Fruit fly (Drosophila melanogaster) whole organism, embryonic: Measurements from ENCODE around the gene sosie.
A peak's percentile ranks its signal among the peaks of the same experiment; 100 is the strongest.

Experiments
- Adf1 ChIP-seq: fragments of 200-800 bp; sonication (Bioruptor generic); IDR thresholded peaks from 2 replicates; pipeline ENCODE4 v1.3.6; 2022; ENCODE audit warnings: missing biosample characterization, missing genetic modification characterization
- B-H1 ChIP-seq: fragments of 200-800 bp; sonication (Bioruptor generic); IDR thresholded peaks from 3 replicates; pipeline ENCODE4 v1.3.6; 2022; ENCODE audit warnings: missing biosample characterization, missing genetic modification characterization
- CG10209 ChIP-seq: fragments of 200-800 bp; sonication (Bioruptor generic); optimal IDR thresholded peaks from 3 replicates; lab custom pipeline; 2017; ENCODE audit warnings: missing biosample characterization, mild to moderate bottlenecking, missing genetic modification characterization, missing genetic modification reagents
- CG10959 ChIP-seq: fragments of 200-800 bp; sonication (Bioruptor generic); IDR thresholded peaks from 2 replicates; pipeline ENCODE4 v1.3.6; 2022; ENCODE audit warnings: missing biosample characterization, missing genetic modification characterization
- CG11504 ChIP-seq: fragments of 200-800 bp; sonication (Bioruptor generic); optimal IDR thresholded peaks from 3 replicates; lab custom pipeline; 2019; ENCODE audit warnings: missing biosample characterization, mild to moderate bottlenecking, missing genetic modification characterization, moderate library complexity
- CG13894 ChIP-seq: fragments of 200-800 bp; sonication (Bioruptor generic); optimal IDR thresholded peaks from 3 replicates; lab custom pipeline; 2018; ENCODE audit warnings: missing biosample characterization, mild to moderate bottlenecking, missing genetic modification characterization, moderate library complexity
- CG14860 ChIP-seq: fragments of 200-800 bp; sonication (Bioruptor generic); IDR thresholded peaks from 3 replicates; pipeline ENCODE4 v1.3.6; 2022; ENCODE audit warnings: missing biosample characterization, missing genetic modification characterization; ENCODE audit not compliant: partially characterized antibody
- CG15011 ChIP-seq: fragments of 200-800 bp; sonication (Bioruptor generic); optimal IDR thresholded peaks from 3 replicates; lab custom pipeline; 2018; ENCODE audit warnings: missing biosample characterization, mild to moderate bottlenecking, missing genetic modification characterization
- CG15601 ChIP-seq: fragments of 200-800 bp; sonication (Bioruptor generic); optimal IDR thresholded peaks from 3 replicates; lab custom pipeline; 2019; ENCODE audit warnings: missing biosample characterization, mild to moderate bottlenecking, missing genetic modification characterization, moderate library complexity
- CG1647 ChIP-seq: fragments of 200-800 bp; sonication (Bioruptor generic); optimal IDR thresholded peaks from 3 replicates; lab custom pipeline; 2016; ENCODE audit warnings: missing biosample characterization, missing genetic modification characterization
- CG17385 ChIP-seq: fragments of 200-800 bp; sonication (Bioruptor generic); optimal IDR thresholded peaks from 3 replicates; lab custom pipeline; 2018; ENCODE audit warnings: missing biosample characterization, mild to moderate bottlenecking, missing genetic modification characterization
- CG2116 ChIP-seq: fragments of 200-800 bp; sonication (Bioruptor generic); optimal IDR thresholded peaks from 3 replicates; lab custom pipeline; 2018; ENCODE audit warnings: missing biosample characterization, mild to moderate bottlenecking, missing genetic modification characterization
- CG32772 ChIP-seq: fragments of 200-800 bp; sonication (Bioruptor generic); IDR thresholded peaks from 2 replicates; pipeline ENCODE4 v1.3.6; 2022; ENCODE audit warnings: missing biosample characterization, missing genetic modification characterization
- CG3847 ChIP-seq: fragments of 200-800 bp; sonication (Bioruptor generic); IDR thresholded peaks from 2 replicates; pipeline ENCODE4 v1.3.6; 2022; ENCODE audit warnings: missing biosample characterization, missing genetic modification characterization
- CG4404 ChIP-seq: fragments of 200-800 bp; sonication (Bioruptor generic); IDR thresholded peaks from 2 replicates; pipeline ENCODE4 v1.3.6; 2022; ENCODE audit warnings: missing biosample characterization, missing genetic modification characterization
- CG5245 ChIP-seq: fragments of 200-800 bp; sonication (Bioruptor generic); optimal IDR thresholded peaks from 3 replicates; lab custom pipeline; 2016; ENCODE audit warnings: missing biosample characterization, missing genetic modification characterization
- CG6654 ChIP-seq: fragments of 200-800 bp; sonication (Bioruptor generic); optimal IDR thresholded peaks from 2 replicates; lab custom pipeline; 2017; ENCODE audit warnings: missing biosample characterization, mild to moderate bottlenecking, missing genetic modification characterization
- CG6813 ChIP-seq: fragments of 200-800 bp; sonication (Bioruptor generic); optimal IDR thresholded peaks from 2 replicates; lab custom pipeline; 2017; ENCODE audit warnings: missing biosample characterization, missing genetic modification characterization, mild to moderate bottlenecking, moderate library complexity, missing genetic modification reagents
- CG7786 ChIP-seq: fragments of 200-800 bp; sonication (Bioruptor generic); optimal IDR thresholded peaks from 2 replicates; lab custom pipeline; 2016; ENCODE audit warnings: missing biosample characterization, missing genetic modification characterization
- CG8290 ChIP-seq, 3 experiments: fragments of 200-800 bp; sonication (Bioruptor generic); optimal IDR thresholded peaks; 2 replicates each; lab custom pipeline; 2016 to 2019; ENCODE audit warnings: missing biosample characterization in 3 of 3, missing genetic modification characterization in 3 of 3, mild to moderate bottlenecking in 2 of 3, moderate library complexity in 1 of 3
- CG8359 ChIP-seq: fragments of 200-800 bp; sonication (Bioruptor generic); optimal IDR thresholded peaks from 2 replicates; lab custom pipeline; 2017; ENCODE audit warnings: missing biosample characterization, mild to moderate bottlenecking, missing genetic modification characterization, borderline replicate concordance
- CG8765 ChIP-seq: fragments of 200-800 bp; sonication (Bioruptor generic); IDR thresholded peaks from 2 replicates; pipeline ENCODE4 v1.3.6; 2022; ENCODE audit warnings: missing biosample characterization, missing genetic modification characterization
- CG9437 ChIP-seq: fragments of 200-800 bp; sonication (Bioruptor generic); optimal IDR thresholded peaks from 2 replicates; lab custom pipeline; 2018; ENCODE audit warnings: missing biosample characterization, mild to moderate bottlenecking, missing genetic modification characterization
- CTCF ChIP-seq: fragments of 200-800 bp; sonication (Bioruptor generic); optimal IDR thresholded peaks from 2 replicates; lab custom pipeline; 2017; ENCODE audit warnings: missing biosample characterization, mild to moderate bottlenecking, missing genetic modification characterization, moderate library complexity
- Camta ChIP-seq: fragments of 200-800 bp; sonication (Bioruptor generic); optimal IDR thresholded peaks from 2 replicates; lab custom pipeline; 2016; ENCODE audit warnings: missing biosample characterization, missing genetic modification characterization
- Dll ChIP-seq: fragments of 200-800 bp; sonication (Bioruptor generic); IDR thresholded peaks from 4 replicates; pipeline ENCODE4 v1.3.6; 2022; ENCODE audit warnings: missing biosample characterization, missing genetic modification characterization; ENCODE audit not compliant: partially characterized antibody
- H2.0 ChIP-seq: fragments of 200-800 bp; sonication (Bioruptor generic); IDR thresholded peaks from 2 replicates; pipeline ENCODE4 v1.3.6; 2022; ENCODE audit warnings: missing biosample characterization, missing genetic modification characterization
- HmgD ChIP-seq: fragments of 200-800 bp; sonication (Bioruptor generic); optimal IDR thresholded peaks from 3 replicates; lab custom pipeline; 2016; ENCODE audit warnings: missing biosample characterization, missing genetic modification characterization
- Hmx ChIP-seq: fragments of 200-800 bp; sonication (Bioruptor generic); optimal IDR thresholded peaks from 2 replicates; lab custom pipeline; 2016; ENCODE audit warnings: missing biosample characterization, missing genetic modification characterization
- Kr ChIP-seq: fragments of 200-800 bp; sonication (Bioruptor generic); optimal IDR thresholded peaks from 2 replicates; lab custom pipeline; 2017; ENCODE audit warnings: missing biosample characterization, mild to moderate bottlenecking, missing genetic modification characterization
- MTF-1 ChIP-seq: fragments of 200-800 bp; sonication (Bioruptor generic); optimal IDR thresholded peaks from 2 replicates; lab custom pipeline; 2018; ENCODE audit warnings: missing biosample characterization, mild to moderate bottlenecking, missing genetic modification characterization, borderline replicate concordance
- Max ChIP-seq: fragments of 200-800 bp; sonication (Bioruptor generic); optimal IDR thresholded peaks from 2 replicates; lab custom pipeline; 2016; ENCODE audit warnings: missing biosample characterization, mild to moderate bottlenecking, missing genetic modification characterization
- Rx ChIP-seq: fragments of 200-800 bp; sonication (Bioruptor generic); IDR thresholded peaks from 2 replicates; pipeline ENCODE4 v1.3.6; 2022; ENCODE audit warnings: missing biosample characterization, missing genetic modification characterization
- ase ChIP-seq: fragments of 200-800 bp; sonication (Bioruptor generic); IDR thresholded peaks from 3 replicates; pipeline ENCODE4 v1.3.6; 2022; ENCODE audit warnings: missing biosample characterization, missing genetic modification characterization
- ash1 ChIP-seq: fragments of 200-800 bp; sonication (Bioruptor generic); optimal IDR thresholded peaks from 2 replicates; lab custom pipeline; 2018; ENCODE audit warnings: missing biosample characterization, mild to moderate bottlenecking, missing genetic modification characterization
- bcd ChIP-seq: fragments of 200-800 bp; sonication (Bioruptor generic); optimal IDR thresholded peaks from 2 replicates; lab custom pipeline; 2017; ENCODE audit warnings: missing biosample characterization, mild to moderate bottlenecking, missing genetic modification characterization
- btn ChIP-seq: fragments of 200-800 bp; sonication (Bioruptor generic); optimal IDR thresholded peaks from 2 replicates; lab custom pipeline; 2016; ENCODE audit warnings: missing biosample characterization, missing genetic modification characterization
- caup ChIP-seq: fragments of 200-800 bp; sonication (Bioruptor generic); optimal IDR thresholded peaks from 3 replicates; lab custom pipeline; 2017; ENCODE audit warnings: missing biosample characterization, mild to moderate bottlenecking, missing genetic modification characterization, moderate library complexity; ENCODE audit not compliant: severe bottlenecking
- danr ChIP-seq: fragments of 200-800 bp; sonication (Bioruptor generic); IDR thresholded peaks from 2 replicates; pipeline ENCODE4 v1.3.6; 2022; ENCODE audit warnings: missing biosample characterization, missing genetic modification characterization
- gfzf ChIP-seq: fragments of 200-800 bp; sonication (Bioruptor generic); optimal IDR thresholded peaks from 2 replicates; lab custom pipeline; 2016; ENCODE audit warnings: missing biosample characterization, mild to moderate bottlenecking, missing genetic modification characterization, moderate library complexity
- grau ChIP-seq: fragments of 200-800 bp; optimal IDR thresholded peaks from 3 replicates; lab custom pipeline; 2019; ENCODE audit warnings: missing biosample characterization, mild to moderate bottlenecking, missing genetic modification characterization, moderate library complexity
- pita ChIP-seq: fragments of 200-800 bp; sonication (Bioruptor generic); optimal IDR thresholded peaks from 2 replicates; lab custom pipeline; 2017; ENCODE audit warnings: missing biosample characterization, mild to moderate bottlenecking, missing genetic modification characterization
- pzg ChIP-seq: fragments of 200-800 bp; sonication (Bioruptor generic); optimal IDR thresholded peaks from 3 replicates; lab custom pipeline; 2018; ENCODE audit warnings: missing biosample characterization, mild to moderate bottlenecking, missing genetic modification characterization, moderate library complexity
- ranshi ChIP-seq: fragments of 200-800 bp; sonication (Bioruptor generic); IDR thresholded peaks from 2 replicates; pipeline ENCODE4 v1.3.6; 2022; ENCODE audit warnings: missing biosample characterization, missing genetic modification characterization
- rib ChIP-seq: fragments of 200-800 bp; sonication (Bioruptor generic); IDR thresholded peaks from 2 replicates; pipeline ENCODE4 v1.3.6; 2022; ENCODE audit warnings: missing biosample characterization, missing genetic modification characterization
- schlank ChIP-seq: fragments of 200-800 bp; sonication (Bioruptor generic); optimal IDR thresholded peaks from 2 replicates; lab custom pipeline; 2018; ENCODE audit warnings: missing biosample characterization, mild to moderate bottlenecking, missing genetic modification characterization
- ttk ChIP-seq: fragments of 200-800 bp; sonication (Bioruptor generic); IDR thresholded peaks from 2 replicates; pipeline ENCODE4 v2.1.2; 2022; ENCODE audit warnings: missing biosample characterization, missing genetic modification characterization
- tup ChIP-seq: fragments of 200-800 bp; sonication (Bioruptor generic); optimal IDR thresholded peaks from 2 replicates; lab custom pipeline; 2016; ENCODE audit warnings: missing biosample characterization, mild to moderate bottlenecking, missing genetic modification characterization, moderate library complexity
- twi ChIP-seq: fragments of 200-800 bp; optimal IDR thresholded peaks from 2 replicates; lab custom pipeline; 2019; ENCODE audit warnings: missing biosample characterization, mild to moderate bottlenecking, missing genetic modification characterization, moderate library complexity
- zf30C ChIP-seq: fragments of 200-800 bp; sonication (Bioruptor generic); optimal IDR thresholded peaks from 3 replicates; lab custom pipeline; 2018; ENCODE audit warnings: missing biosample characterization, mild to moderate bottlenecking, missing genetic modification characterization

Gene sosie

dm6 chr3R:24870389-24871048, 36.8 kb downstream of the sosie start, which contains the start of gene CycB3 (continued):
- TF ChIP-seq CG10209 (GFP tag; lab: Kevin White, UChicago) = no peak
- TF ChIP-seq CG1647 = no peak
- no peak for TF ChIP-seq danr
- no peak for TF ChIP-seq CG5245 (GFP tag; lab: Kevin White, UChicago)
- TF ChIP-seq CG15011 (GFP tag; lab: Kevin White, UChicago) = no peak
- peak; percentile 49 for TF ChIP-seq caup (GFP tag; lab: Kevin White, UChicago)
- TF ChIP-seq zf30C = peak; percentile 14
- no peak; the same call in 1 of the 2 replicates for TF ChIP-seq ranshi (GFP tag; lab: Robert Waterston, UW)
- peak; percentile 34 for TF ChIP-seq CG17385
- peak; percentile 94 for TF ChIP-seq pzg (GFP tag; lab: Kevin White, UChicago)
- TF ChIP-seq grau (tag; lab: Kevin White, UChicago) = peak; percentile 16
- TF ChIP-seq tup = no peak
- TF ChIP-seq CG8359 (GFP tag; lab: Kevin White, UChicago) = no peak
- peak; percentile 34 for TF ChIP-seq bcd (GFP tag; lab: Kevin White, UChicago)
- no peak for TF ChIP-seq pita
- no peak for TF ChIP-seq H2.0
- peak; percentile 36; the same call in 1 of the 3 replicates for TF ChIP-seq ase
- peak; percentile 42 for TF ChIP-seq CG3847
- TF ChIP-seq CG8290 (GFP tag; optimal IDR thresholded peaks at IDR 0.05; lab: Kevin White, UChicago) = no peak
- no peak for TF ChIP-seq CG8290 (tag; optimal IDR thresholded peaks at IDR 0.05; lab: Kevin White, UChicago)
- TF ChIP-seq Dll (GFP tag; lab: Robert Waterston, UW) = no peak
- peak; percentile 58 for TF ChIP-seq CTCF (GFP tag; lab: Kevin White, UChicago)
- TF ChIP-seq CG6654 = no peak
- no peak for TF ChIP-seq Max
- peak; percentile 13 for TF ChIP-seq schlank (tag; lab: Kevin White, UChicago)
- TF ChIP-seq CG10959 (GFP tag; lab: Robert Waterston, UW) = no peak
- TF ChIP-seq CG9437 (GFP tag; lab: Kevin White, UChicago) = no peak
- no peak for TF ChIP-seq CG4404
- no peak for TF ChIP-seq CG8765 (GFP tag; lab: Robert Waterston, UW)
- TF ChIP-seq rib (GFP tag; lab: Robert Waterston, UW) = no peak
- no peak for TF ChIP-seq CG13894 (tag; lab: Kevin White, UChicago)
- peak; percentile 20; the same call in 1 of the 2 replicates for TF ChIP-seq ttk (GFP tag; lab: Robert Waterston, UW)
- no peak for TF ChIP-seq Kr (GFP tag; lab: Kevin White, UChicago)
- peak; percentile 92 for TF ChIP-seq gfzf (GFP tag; lab: Kevin White, UChicago)
- no peak for TF ChIP-seq btn (GFP tag; lab: Kevin White, UChicago)
- TF ChIP-seq CG11504 = no peak
- TF ChIP-seq B-H1 (GFP tag; lab: Robert Waterston, UW) = no peak
- TF ChIP-seq CG7786 = no peak
- TF ChIP-seq HmgD = peak; percentile 37
- no peak for TF ChIP-seq CG32772 (GFP tag; lab: Robert Waterston, UW)
- no peak for TF ChIP-seq ash1
- TF ChIP-seq CG14860 = no peak
- peak; percentile 63 for TF ChIP-seq MTF-1 (GFP tag; lab: Kevin White, UChicago)
- no peak for TF ChIP-seq Camta
- TF ChIP-seq CG2116 (GFP tag; lab: Kevin White, UChicago) = peak; percentile 99
- TF ChIP-seq twi = peak; percentile 71
- TF ChIP-seq CG6813 (GFP tag; lab: Kevin White, UChicago) = peak; percentile 39
- no peak for TF ChIP-seq Rx
- TF ChIP-seq Hmx (GFP tag; lab: Kevin White, UChicago) = no peak
- TF ChIP-seq Adf1 (GFP tag; lab: Robert Waterston, UW) = no peak
- peak; percentile 4 for TF ChIP-seq CG15601 (tag; lab: Kevin White, UChicago)
